Worm (Caenorhabditis elegans) whole organism, L4/young adult: ENCODE data around the gene srh-10.

Source experiments
- W03F9.2 ChIP-seq: fragments of 150-350 bp; optimal IDR thresholded peaks from 2 replicates; lab custom pipeline; 2014; ENCODE audit warnings: missing biosample characterization, missing genetic modification characterization
- dao-5 ChIP-seq: sonication (generic microtip); optimal IDR thresholded peaks from 2 replicates; lab custom pipeline; 2016; ENCODE audit warnings: missing genotype, missing genetic modification characterization, moderate library complexity, missing compliant biosample characterization
- him-1 ChIP-seq: sonication (generic microtip); optimal IDR thresholded peaks from 2 replicates; lab custom pipeline; 2016; ENCODE audit warnings: missing genotype, missing genetic modification reagents, missing genetic modification characterization, missing compliant biosample characterization

The srh-10 gene

ce11 chrV:6031585-6031984 lies 35.4 kb downstream of the srh-10 start:
- no peak for TF ChIP-seq him-1 (tag; lab: Kevin White, UChicago)
- TF ChIP-seq W03F9.2 (tag; lab: Kevin White, UChicago): no peak
- no peak for TF ChIP-seq dao-5 (tag; lab: Kevin White, UChicago)

ce11 chrV:6030559-6030975 lies 36.4 kb downstream of the srh-10 start:
- no peak for TF ChIP-seq dao-5 (tag; lab: Kevin White, UChicago)
- peak; percentile 48 for TF ChIP-seq him-1 (tag; lab: Kevin White, UChicago)
- TF ChIP-seq W03F9.2 (tag; lab: Kevin White, UChicago): no peak

- TF ChIP-seq W03F9.2 (tag; lab: Kevin White, UChicago) (no peak), dao-5 (tag; lab: Kevin White, UChicago) (no peak), him-1 (tag; lab: Kevin White, UChicago) (no peak)
Measured at ce11 chrV:6022076-6022475, 44.9 kb downstream of the srh-10 start.

- TF ChIP-seq W03F9.2 (tag; lab: Kevin White, UChicago) (no peak), dao-5 (tag; lab: Kevin White, UChicago) (no peak), him-1 (tag; lab: Kevin White, UChicago) (no peak)
Measured at ce11 chrV:6018944-6019450, 47.9 kb downstream of the srh-10 start, which contains the start of gene picc-1. Gene picc-1, plus strand, starts transcription at chrV:6018994.

- TF ChIP-seq W03F9.2 (tag; lab: Kevin White, UChicago) (peak; percentile 90), him-1 (tag; lab: Kevin White, UChicago) (no peak), dao-5 (tag; lab: Kevin White, UChicago) (no peak)
Measured at ce11 chrV:6017630-6018029, 49.3 kb downstream of the srh-10 start, which contains the start of the genes rpt-2 and aps-1. Gene rpt-2, minus strand, starts transcription at chrV:6017669. Gene aps-1, plus strand, starts transcription at chrV:6017970.

- TF ChIP-seq him-1 (tag; lab: Kevin White, UChicago) (no peak), dao-5 (tag; lab: Kevin White, UChicago) (no peak), W03F9.2 (tag; lab: Kevin White, UChicago) (no peak)
Measured at ce11 chrV:6016097-6016496, 50.8 kb downstream of the srh-10 start.

ce11 chrV:6015546-6016089 lies 51.3 kb downstream of the srh-10 start:
- no peak for TF ChIP-seq him-1 (tag; lab: Kevin White, UChicago)
- TF ChIP-seq dao-5 (tag; lab: Kevin White, UChicago): no peak
- no peak for TF ChIP-seq W03F9.2 (tag; lab: Kevin White, UChicago)
